Fruit fly (Drosophila melanogaster): ENCODE measurements around the gene CG5281.

CG5281 gene

DNA sequence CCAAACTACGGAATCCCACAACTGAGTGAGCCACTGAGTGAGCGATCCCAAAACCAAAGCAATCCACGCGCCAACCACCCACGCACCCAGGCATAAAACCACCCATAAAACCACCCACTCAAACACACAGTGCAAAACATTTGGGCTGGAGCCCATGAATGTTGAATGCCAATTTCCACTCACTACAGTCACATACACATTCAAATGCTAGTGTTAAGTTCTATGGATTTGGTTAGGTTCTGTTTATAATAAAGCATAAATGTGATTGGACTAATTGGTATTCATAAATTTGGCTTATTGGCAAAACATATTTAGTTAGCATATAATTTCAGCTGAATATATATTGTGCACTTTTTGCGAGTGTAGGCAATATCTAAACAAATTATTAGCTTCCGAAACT, 34.1 kb downstream of the CG5281 start (continued):
- TF ChIP-seq abd-A (tag; optimal IDR thresholded peaks at IDR 0.05): peak; percentile 45
- no peak for TF ChIP-seq CG11723 (GFP tag; optimal IDR thresholded peaks at IDR 0.05)
- no peak for TF ChIP-seq CG4328 (GFP tag; optimal IDR thresholded peaks at IDR 0.05)
- TF ChIP-seq row (GFP tag; IDR thresholded peaks at IDR 0.05): peak; percentile 35; the same call in 1 of the 3 replicates
- no peak for TF ChIP-seq CG10431 (GFP tag; optimal IDR thresholded peaks at IDR 0.05)
- TF ChIP-seq CG9215 (GFP tag; IDR thresholded peaks at IDR 0.05): peak; percentile 5; the same call in 1 of the 2 replicates
- no peak for TF ChIP-seq CG4404 (GFP tag; IDR thresholded peaks at IDR 0.05)
- TF ChIP-seq fu2 (GFP tag; optimal IDR thresholded peaks at IDR 0.05): no peak
- no peak for TF ChIP-seq CG10565 (GFP tag; optimal IDR thresholded peaks at IDR 0.05)
- no peak for TF ChIP-seq CG3407 (GFP tag; optimal IDR thresholded peaks at IDR 0.05)
- TF ChIP-seq lab (GFP tag; optimal IDR thresholded peaks at IDR 0.05): peak; percentile 30
- TF ChIP-seq mirr (GFP tag; optimal IDR thresholded peaks at IDR 0.05): no peak
- peak; percentile 3 for TF ChIP-seq Hsf (GFP tag; optimal IDR thresholded peaks at IDR 0.05)
- TF ChIP-seq CHES-1-like (GFP tag; optimal IDR thresholded peaks at IDR 0.05): no peak
- no peak for TF ChIP-seq pho (GFP tag; optimal IDR thresholded peaks at IDR 0.05)
- no peak for TF ChIP-seq disco-r (GFP tag; optimal IDR thresholded peaks at IDR 0.05)
- TF ChIP-seq Med (GFP tag): peak; percentile 58
- TF ChIP-seq ato (GFP tag; IDR thresholded peaks at IDR 0.05; ENCODE audit: partially characterized antibody): no peak
- TF ChIP-seq salm (tag; optimal IDR thresholded peaks at IDR 0.05): no peak
- TF ChIP-seq ranshi (GFP tag; IDR thresholded peaks at IDR 0.05): no peak
- no peak for TF ChIP-seq pfk (GFP tag; optimal IDR thresholded peaks at IDR 0.05)
- TF ChIP-seq grau (tag; optimal IDR thresholded peaks at IDR 0.05): peak; percentile 11
- TF ChIP-seq CG17328 (GFP tag; IDR thresholded peaks at IDR 0.05): no peak
- TF ChIP-seq CG6654 (GFP tag; optimal IDR thresholded peaks at IDR 0.05): no peak
- TF ChIP-seq CG13287 (GFP tag; IDR thresholded peaks at IDR 0.05; ENCODE audit: partially characterized antibody): no peak
- TF ChIP-seq HHEX (GFP tag; optimal IDR thresholded peaks at IDR 0.05): no peak
- TF ChIP-seq CG11456 (GFP tag; IDR thresholded peaks at IDR 0.05): no peak
- no peak for TF ChIP-seq Sox102F (GFP tag; optimal IDR thresholded peaks at IDR 0.05)
- no peak for TF ChIP-seq CG12769 (tag; optimal IDR thresholded peaks at IDR 0.05)
- TF ChIP-seq en (GFP tag; optimal IDR thresholded peaks at IDR 0.05): no peak
- TF ChIP-seq CG7963 (GFP tag; IDR thresholded peaks at IDR 0.05; ENCODE audit: partially characterized antibody): no peak
- TF ChIP-seq Usf (GFP tag; optimal IDR thresholded peaks at IDR 0.05): no peak
- no peak for TF ChIP-seq her (GFP tag; optimal IDR thresholded peaks at IDR 0.05)
- TF ChIP-seq Xbp1 (GFP tag; optimal IDR thresholded peaks at IDR 0.05): no peak
- TF ChIP-seq yki (optimal IDR thresholded peaks at IDR 0.05): no peak
- no peak for TF ChIP-seq sna (GFP tag; IDR thresholded peaks at IDR 0.05; ENCODE audit: partially characterized antibody)
- no peak for TF ChIP-seq Oli (tag; optimal IDR thresholded peaks at IDR 0.05)
- TF ChIP-seq seq (GFP tag; IDR thresholded peaks at IDR 0.05): no peak
- TF ChIP-seq mld (GFP tag; IDR thresholded peaks at IDR 0.05; ENCODE audit: partially characterized antibody): no peak
- TF ChIP-seq CG6254 (GFP tag; optimal IDR thresholded peaks at IDR 0.05): no peak
- TF ChIP-seq Rx (GFP tag; IDR thresholded peaks at IDR 0.05): no peak
- TF ChIP-seq CG18599 (GFP tag; optimal IDR thresholded peaks at IDR 0.05): peak; percentile 51
- TF ChIP-seq CG8359 (GFP tag; optimal IDR thresholded peaks at IDR 0.05; ENCODE audit: borderline replicate concordance): no peak
- TF ChIP-seq BtbVII (GFP tag; optimal IDR thresholded peaks at IDR 0.05): peak; percentile 19
- peak; percentile 18 for TF ChIP-seq CG2120 (GFP tag; optimal IDR thresholded peaks at IDR 0.05)

Measured in whole organism, embryonic.